Comparison of ENCODE assay signal across 5 worm cellular contexts in genomic region chrII:5735744-5736143, ce11.
TF ChIP-seq lines count a peak whose summit lies in the region.

No protein-coding gene starts in this region.

TF ChIP-seq in whole organism, L1 larva, 84 proteins besides CTCF, POLR2A, EP300 and RAD21:
- TF ChIP-seq elt-3 (tag; optimal IDR thresholded peaks at IDR 0.05; lab: Kevin White, UChicago) (no peak), nhr-47 (tag; optimal IDR thresholded peaks at IDR 0.05; lab: Kevin White, UChicago) (no peak), nhr-85 (tag; lab: Kevin White, UChicago) (peak; percentile 45), lir-3 (tag; optimal IDR thresholded peaks at IDR 0.05; lab: Kevin White, UChicago; ENCODE audit: poor library complexity) (no peak), blmp-1 (tag; optimal IDR thresholded peaks at IDR 0.05; lab: Kevin White, UChicago) (peak; percentile 30), ztf-11 (tag; optimal IDR thresholded peaks at IDR 0.05; lab: Kevin White, UChicago) (no peak)

TF ChIP-seq in whole organism, L2 larva, 48 proteins besides CTCF, POLR2A, EP300 and RAD21:
- TF ChIP-seq elt-1 (tag; optimal IDR thresholded peaks at IDR 0.05; lab: Kevin White, UChicago) (peak; percentile 20), ceh-16 (tag; optimal IDR thresholded peaks at IDR 0.05; lab: Kevin White, UChicago) (peak; percentile 94), skn-1 (tag; optimal IDR thresholded peaks at IDR 0.05; lab: Kevin White, UChicago) (no peak), mab-5 (tag; optimal IDR thresholded peaks at IDR 0.05; lab: Kevin White, UChicago) (no peak), sem-4 (tag; optimal IDR thresholded peaks at IDR 0.05; lab: Kevin White, UChicago) (no peak), nhr-12 (tag; optimal IDR thresholded peaks at IDR 0.05; lab: Kevin White, UChicago) (no peak)

TF ChIP-seq in whole organism, L3 larva, 47 proteins besides CTCF, POLR2A, EP300 and RAD21:
- TF ChIP-seq elt-1 (tag; optimal IDR thresholded peaks at IDR 0.05; lab: Kevin White, UChicago) (peak; percentile 74), nhr-28 (tag; optimal IDR thresholded peaks at IDR 0.05; lab: Kevin White, UChicago) (no peak), lin-15B (tag; optimal IDR thresholded peaks at IDR 0.05; lab: Kevin White, UChicago) (no peak), ceh-9 (tag; optimal IDR thresholded peaks at IDR 0.05; lab: Kevin White, UChicago) (no peak), egl-5 (tag; optimal IDR thresholded peaks at IDR 0.05; lab: Kevin White, UChicago) (no peak)

TF ChIP-seq in whole organism, early embryonic, 17 proteins besides CTCF, POLR2A, EP300 and RAD21:
- no peak for TF ChIP-seq hmbx-1 (tag; optimal IDR thresholded peaks at IDR 0.05; lab: Kevin White, UChicago)
- peak; percentile 77 for TF ChIP-seq ets-7 (tag; optimal IDR thresholded peaks at IDR 0.05; lab: Kevin White, UChicago)
TF ChIP-seq in whole organism, early embryonic: peak in this region for 1.

TF ChIP-seq in whole organism, mixed stage, embryonic, 35 proteins besides CTCF, POLR2A, EP300 and RAD21:
- peak; percentile 78 for TF ChIP-seq nhr-2 (tag; optimal IDR thresholded peaks at IDR 0.05; lab: Kevin White, UChicago)
- no peak for TF ChIP-seq M03D4.4 (tag; optimal IDR thresholded peaks at IDR 0.05; lab: Kevin White, UChicago)
- TF ChIP-seq elt-1 (tag; optimal IDR thresholded peaks at IDR 0.05; lab: Kevin White, UChicago; ENCODE audit: borderline replicate concordance, insufficient read depth), result peak; percentile 61

Comparison
In these comparisons a context has a peak if more than half of its experiments do, and no peak if none do; other contexts are left out.
1. Of the 22 proteins assayed by ChIP-seq in both whole organism, L1 larva and whole organism, L2 larva: peak only in whole organism, L1 larva: blmp-1; only in whole organism, L2 larva: none; in both: none; in neither: 21.